Worm (Caenorhabditis elegans) whole organism, young adult: Measurements from ENCODE around the gene sra-26.

Source experiments
- B0261.1 ChIP-seq: sonication (generic microtip); optimal IDR thresholded peaks from 2 replicates; lab custom pipeline; 2016; ENCODE audit warnings: mild to moderate bottlenecking, missing genetic modification characterization, moderate library complexity, missing compliant biosample characterization
- T26A5.8 ChIP-seq: sonication (generic microtip); optimal IDR thresholded peaks from 2 replicates; lab custom pipeline; 2016; ENCODE audit warnings: missing genetic modification characterization, missing compliant biosample characterization
- ama-1 ChIP-seq, 3 experiments: fragments of 150-350 bp in 1 of 3; sonication (generic microtip) in 2 of 3; optimal IDR thresholded peaks; 2 replicates each; lab custom pipeline; 2014 to 2018; ENCODE audit warnings: missing biosample characterization in 2 of 3, missing genetic modification characterization in 2 of 3, missing genetic modification reagents in 2 of 3
- efl-1 ChIP-seq: fragments of 150-350 bp; optimal IDR thresholded peaks from 2 replicates; lab custom pipeline; 2014; ENCODE audit warnings: missing biosample characterization, missing genetic modification reagents, missing genetic modification characterization

ce11 chrII:6642651-6643167 lies 8.9 kb downstream of the sra-26 start, which contains the start of gene T19D12.6:
- TF ChIP-seq B0261.1 (tag; lab: Kevin White, UChicago) (no peak), ama-1 (optimal IDR thresholded peaks at IDR 0.05; lab: Kevin White, UChicago) (no peak), ama-1 (GFP tag; optimal IDR thresholded peaks at IDR 0.05; lab: Kevin White, UChicago) (no peak), T26A5.8 (tag; lab: Kevin White, UChicago) (no peak), efl-1 (no peak)
